Fruit fly (Drosophila melanogaster) whole organism: ENCODE measurements around the gene CG9386.

Experiments used
- CG8478 ChIP-seq: fragments of >200 bp; optimal IDR thresholded peaks from 2 replicates; lab custom pipeline; 2018; ENCODE audit warnings: inconsistent platforms
- Dll ChIP-seq: fragments of >200 bp; optimal IDR thresholded peaks from 2 replicates; lab custom pipeline; 2017
- EcR ChIP-seq, 2 experiments: fragments of >200 bp; optimal IDR thresholded peaks; 2 replicates each; lab custom pipeline; 2017; ENCODE audit warnings: missing biosample characterization in 2 of 2, missing genetic modification characterization in 2 of 2, missing genetic modification reagents in 2 of 2
- pan ChIP-seq: fragments of >200 bp; optimal IDR thresholded peaks from 2 replicates; lab custom pipeline; 2017
- psq ChIP-seq: fragments of >200 bp; optimal IDR thresholded peaks from 2 replicates; lab custom pipeline; 2017
- usp ChIP-seq: fragments of >200 bp; optimal IDR thresholded peaks from 2 replicates; lab custom pipeline; 2017; ENCODE audit warnings: missing biosample characterization, missing genetic modification characterization, mixed read lengths

The CG9386 gene

dm6 chr3R:9555334-9555974, at the start of gene CG9386, which contains the start of gene BckdhA:
TSS of gene CG9386 (minus strand) at chr3R:9555408.
TSS of gene BckdhA (plus strand) at chr3R:9555785.
- no peak for TF ChIP-seq pan
- no peak for TF ChIP-seq usp (GFP tag; lab: Kevin White, UChicago)
- TF ChIP-seq EcR (GFP tag; optimal IDR thresholded peaks at IDR 0.05; lab: Kevin White, UChicago), result no peak
- no peak for TF ChIP-seq psq (lab: Kevin White, UChicago)
- TF ChIP-seq Dll (lab: Kevin White, UChicago), result no peak
- no peak for TF ChIP-seq CG8478 (lab: Kevin White, UChicago)

DNA sequence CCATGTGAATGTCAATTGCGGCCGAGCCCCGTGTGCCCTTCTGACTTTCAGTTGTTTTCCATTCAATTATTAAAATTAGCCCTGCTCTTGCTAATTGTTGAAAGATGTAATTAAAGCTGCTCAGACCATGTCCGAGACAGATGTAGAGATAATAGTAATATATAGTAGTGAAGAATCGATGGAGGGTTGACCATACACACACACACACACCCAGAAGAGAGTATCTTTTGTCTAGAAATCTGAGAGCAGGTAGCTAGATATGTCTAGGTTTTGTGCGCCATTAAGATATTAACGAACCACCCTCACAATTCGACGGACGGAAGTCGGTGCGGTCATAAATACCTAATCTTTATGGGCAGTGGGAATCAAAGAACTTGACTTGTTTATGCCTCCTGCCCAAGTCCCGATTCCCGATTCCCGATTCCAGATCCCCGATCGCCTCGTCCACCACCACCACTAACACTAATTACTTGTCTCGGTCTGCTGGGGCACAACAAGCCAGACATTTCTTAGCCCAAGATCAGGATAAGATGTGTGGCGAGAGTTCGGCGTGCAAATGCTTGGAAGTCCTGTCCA, 49.3 kb upstream of the CG9386 start:
- TF ChIP-seq psq (lab: Kevin White, UChicago) (no peak), pan (no peak), Dll (lab: Kevin White, UChicago) (no peak), CG8478 (lab: Kevin White, UChicago) (no peak), EcR (GFP tag; optimal IDR thresholded peaks at IDR 0.05; lab: Kevin White, UChicago) (no peak), usp (GFP tag; lab: Kevin White, UChicago) (no peak)

dm6 chr3R:9603022-9603942, 48.1 kb upstream of the CG9386 start:
- TF ChIP-seq psq (lab: Kevin White, UChicago) (no peak), EcR (GFP tag; optimal IDR thresholded peaks at IDR 0.05; lab: Kevin White, UChicago) (no peak), CG8478 (lab: Kevin White, UChicago) (no peak), pan (no peak), usp (GFP tag; lab: Kevin White, UChicago) (no peak), Dll (lab: Kevin White, UChicago) (no peak)

dm6 chr3R:9601949-9602348, 46.7 kb upstream of the CG9386 start:
- no peak for TF ChIP-seq psq (lab: Kevin White, UChicago)
- no peak for TF ChIP-seq EcR (GFP tag; optimal IDR thresholded peaks at IDR 0.05; lab: Kevin White, UChicago)
- TF ChIP-seq CG8478 (lab: Kevin White, UChicago), result no peak
- no peak for TF ChIP-seq Dll (lab: Kevin White, UChicago)
- TF ChIP-seq usp (GFP tag; lab: Kevin White, UChicago), result no peak
- no peak for TF ChIP-seq pan

DNA sequence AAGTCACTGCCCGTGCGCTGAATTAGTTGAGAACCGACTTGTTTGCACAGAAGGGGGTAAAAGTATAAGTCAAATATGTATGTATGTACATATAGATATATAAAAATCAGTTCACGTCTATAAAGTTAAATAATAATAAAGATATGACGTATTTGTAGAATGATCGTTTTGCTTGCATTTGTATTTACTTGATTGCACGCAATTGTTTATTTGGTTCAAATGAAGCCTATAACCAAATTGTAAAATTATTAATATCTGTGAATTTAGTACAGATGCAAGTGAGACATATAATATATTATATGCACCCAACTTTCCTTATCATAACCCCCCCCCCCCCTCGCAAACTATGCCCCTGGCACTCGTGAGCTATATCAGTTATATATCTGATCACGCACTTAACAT, 45.4 kb upstream of the CG9386 start:
- no peak for TF ChIP-seq EcR (GFP tag; optimal IDR thresholded peaks at IDR 0.05; lab: Kevin White, UChicago)
- no peak for TF ChIP-seq Dll (lab: Kevin White, UChicago)
- TF ChIP-seq usp (GFP tag; lab: Kevin White, UChicago), result no peak
- TF ChIP-seq CG8478 (lab: Kevin White, UChicago), result no peak
- TF ChIP-seq psq (lab: Kevin White, UChicago), result no peak
- TF ChIP-seq pan, result no peak

dm6 chr3R:9598099-9598498, 42.9 kb upstream of the CG9386 start:
- no peak for TF ChIP-seq Dll (lab: Kevin White, UChicago)
- TF ChIP-seq CG8478 (lab: Kevin White, UChicago), result no peak
- TF ChIP-seq EcR (GFP tag; optimal IDR thresholded peaks at IDR 0.05; lab: Kevin White, UChicago), result no peak
- TF ChIP-seq psq (lab: Kevin White, UChicago), result no peak
- no peak for TF ChIP-seq pan
- no peak for TF ChIP-seq usp (GFP tag; lab: Kevin White, UChicago)

DNA sequence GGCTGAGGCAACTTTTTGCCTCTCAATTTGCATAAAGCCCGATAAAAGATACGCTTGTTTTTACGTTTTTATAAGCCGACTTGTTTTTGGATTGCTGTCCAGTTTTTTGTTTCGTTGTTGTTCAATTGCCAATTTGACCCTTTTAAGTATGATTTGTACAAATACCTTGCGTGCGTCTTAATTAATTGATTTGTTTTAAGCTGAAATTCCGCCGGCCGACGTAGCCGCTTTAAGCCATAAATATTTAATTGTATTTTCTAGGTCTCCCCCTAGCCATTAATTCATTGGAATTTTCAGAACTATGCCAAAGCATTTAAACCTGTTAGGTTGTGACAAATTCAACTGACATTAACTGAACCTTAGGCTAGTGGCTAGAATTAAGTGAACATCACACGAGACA, 41.4 kb upstream of the CG9386 start:
- TF ChIP-seq EcR (GFP tag; optimal IDR thresholded peaks at IDR 0.05; lab: Kevin White, UChicago) (no peak), pan (no peak), CG8478 (lab: Kevin White, UChicago) (no peak), psq (lab: Kevin White, UChicago) (no peak), usp (GFP tag; lab: Kevin White, UChicago) (no peak), Dll (lab: Kevin White, UChicago) (no peak)

DNA sequence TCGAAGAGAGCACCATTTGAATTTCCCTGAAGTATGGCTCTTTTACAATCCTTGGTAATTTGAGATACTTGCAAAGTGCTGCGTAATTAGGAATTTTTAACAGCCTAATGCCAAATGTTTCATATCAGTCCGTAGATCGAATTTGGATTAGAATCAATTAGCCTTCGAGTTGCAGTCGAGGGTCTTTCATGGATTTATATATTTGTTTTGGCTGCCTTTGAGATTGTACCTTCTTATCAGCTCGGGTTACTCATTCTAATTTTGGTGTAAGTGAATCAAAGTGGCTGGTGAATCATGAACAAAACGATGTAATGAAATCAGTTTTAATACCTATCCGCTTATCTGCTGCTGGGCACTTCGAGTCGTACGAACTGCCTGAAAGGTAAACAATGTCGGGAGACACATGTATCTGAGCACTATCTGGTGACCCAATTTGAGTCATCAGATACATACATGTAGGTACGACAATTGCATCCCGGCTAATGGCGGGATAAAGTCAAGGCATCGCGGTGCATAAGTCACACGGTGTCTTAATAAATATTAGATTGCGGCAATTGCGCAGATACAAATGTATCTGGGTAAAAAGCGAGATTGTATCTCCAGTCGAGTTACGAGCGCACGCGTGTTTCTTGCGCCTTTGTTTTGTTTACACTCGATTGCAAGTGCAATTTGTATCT, 40.6 kb upstream of the CG9386 start:
- no peak for TF ChIP-seq CG8478 (lab: Kevin White, UChicago)
- TF ChIP-seq pan, result no peak
- no peak for TF ChIP-seq usp (GFP tag; lab: Kevin White, UChicago)
- TF ChIP-seq EcR (GFP tag; optimal IDR thresholded peaks at IDR 0.05; lab: Kevin White, UChicago), result no peak
- no peak for TF ChIP-seq psq (lab: Kevin White, UChicago)
- no peak for TF ChIP-seq Dll (lab: Kevin White, UChicago)

- TF ChIP-seq psq (lab: Kevin White, UChicago), result no peak
- no peak for TF ChIP-seq CG8478 (lab: Kevin White, UChicago)
- no peak for TF ChIP-seq Dll (lab: Kevin White, UChicago)
- no peak for TF ChIP-seq EcR (GFP tag; optimal IDR thresholded peaks at IDR 0.05; lab: Kevin White, UChicago)
- no peak for TF ChIP-seq pan
- no peak for TF ChIP-seq usp (GFP tag; lab: Kevin White, UChicago)
These were observed 39.6 kb upstream of the CG9386 start for dm6 chr3R:9594839-9595238.

DNA sequence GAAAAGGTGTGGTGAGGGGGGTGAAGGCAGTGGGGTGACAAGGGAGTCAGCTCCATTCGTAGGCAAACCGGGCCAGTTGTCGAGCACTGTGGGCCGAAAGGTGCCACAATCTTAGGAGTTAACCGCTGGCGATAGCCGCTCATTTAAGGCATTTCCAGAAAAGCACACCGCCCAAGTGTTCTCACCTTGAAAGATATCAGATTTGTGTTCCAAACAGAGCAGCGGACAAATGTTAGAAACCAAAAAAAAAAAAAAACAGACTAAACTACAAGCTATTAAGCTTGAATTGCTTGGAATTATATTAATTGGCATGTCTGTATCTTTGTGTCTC, 39.0 kb upstream of the CG9386 start:
- TF ChIP-seq Dll (lab: Kevin White, UChicago) (no peak), EcR (GFP tag; optimal IDR thresholded peaks at IDR 0.05; lab: Kevin White, UChicago) (no peak), CG8478 (lab: Kevin White, UChicago) (no peak), psq (lab: Kevin White, UChicago) (no peak)
